Worm (Caenorhabditis elegans) whole organism, L4 larva: ENCODE data around the gene tsen-34.
A peak's percentile ranks its signal among the peaks of the same experiment; 100 is the strongest.
"Not testable (repeated sequence)": the region's sequence is repeated elsewhere in the genome, so short reads cannot be mapped to it uniquely, and the experiment has no call there.

Source experiments
- D1046.2 ChIP-seq: fragments of 200-800 bp; sonication (Bioruptor generic); IDR thresholded peaks from 2 replicates; pipeline ENCODE4 v1.3.6; 2022; ENCODE audit warnings: missing genetic modification characterization, missing compliant biosample characterization
- F10B5.3 ChIP-seq: sonication (generic microtip); optimal IDR thresholded peaks from 2 replicates; lab custom pipeline; 2016; ENCODE audit warnings: mild to moderate bottlenecking, missing genetic modification characterization, missing compliant biosample characterization
- F44E2.7 ChIP-seq: fragments of 200-800 bp; sonication (Bioruptor generic); IDR thresholded peaks from 2 replicates; pipeline ENCODE4 v2.1.2; 2022; ENCODE audit warnings: missing genetic modification characterization, missing compliant biosample characterization
- T26A8.4 ChIP-seq: fragments of 200-800 bp; sonication (Bioruptor generic); IDR thresholded peaks from 2 replicates; pipeline ENCODE4 v1.3.6; 2022; ENCODE audit warnings: missing genetic modification characterization, missing compliant biosample characterization
- ZK337.2 ChIP-seq: fragments of 200-800 bp; sonication (Bioruptor generic); IDR thresholded peaks from 2 replicates; pipeline ENCODE4 v1.3.6; 2022; ENCODE audit warnings: missing genetic modification reagents, missing genetic modification characterization, missing compliant biosample characterization
- ZK546.5 ChIP-seq, 2 experiments: sonication (generic microtip); optimal IDR thresholded peaks; 2 replicates each; lab custom pipeline; 2017; ENCODE audit warnings: missing biosample characterization in 2 of 2, missing genetic modification characterization in 2 of 2
- aha-1 ChIP-seq: fragments of 150-350 bp; peaks from one replicate; lab custom pipeline; 2014; ENCODE audit warnings: missing biosample characterization, missing genetic modification characterization
- arid-1 ChIP-seq: fragments of 200-800 bp; sonication (Bioruptor generic); conservative IDR thresholded peaks from 2 replicates; pipeline ENCODE4 v1.3.6; 2022; ENCODE audit warnings: missing genetic modification reagents, missing genetic modification characterization, missing compliant biosample characterization
- attf-4 ChIP-seq: sonication (generic microtip); optimal IDR thresholded peaks from 3 replicates; lab custom pipeline; 2017; ENCODE audit warnings: missing biosample characterization, missing genetic modification characterization
- ceh-44 ChIP-seq: fragments of 200-800 bp; sonication (Bioruptor generic); IDR thresholded peaks from 2 replicates; pipeline ENCODE4 v1.3.6; 2022; ENCODE audit warnings: missing genetic modification reagents, missing genetic modification characterization, missing compliant biosample characterization
- ces-1 ChIP-seq: fragments of 150-350 bp; sonication (generic microtip); optimal IDR thresholded peaks from 4 replicates; lab custom pipeline; 2014; ENCODE audit warnings: missing biosample characterization, missing genetic modification reagents, missing genetic modification characterization
- ctbp-1 ChIP-seq: fragments of 200-800 bp; sonication (Bioruptor generic); IDR thresholded peaks from 2 replicates; pipeline ENCODE4 v1.3.6; 2022; ENCODE audit warnings: missing genetic modification reagents, missing genetic modification characterization, missing compliant biosample characterization
- dmd-8 ChIP-seq: fragments of 200-800 bp; sonication (Bioruptor generic); IDR thresholded peaks from 2 replicates; pipeline ENCODE4 v1.3.6; 2022; ENCODE audit warnings: missing genetic modification characterization, missing compliant biosample characterization
- dmd-9 ChIP-seq: fragments of 200-800 bp; sonication (Bioruptor generic); IDR thresholded peaks from 2 replicates; pipeline ENCODE4 v1.3.6; 2022; ENCODE audit warnings: missing genetic modification reagents, missing genetic modification characterization, missing compliant biosample characterization
- duxl-1 ChIP-seq: sonication (generic microtip); optimal IDR thresholded peaks from 2 replicates; lab custom pipeline; 2016; ENCODE audit warnings: mild to moderate bottlenecking, missing genetic modification characterization, moderate library complexity, missing compliant biosample characterization; ENCODE audit not compliant: poor library complexity
- fos-1 ChIP-seq: fragments of 150-350 bp; optimal IDR thresholded peaks from 2 replicates; lab custom pipeline; 2014; ENCODE audit warnings: missing biosample characterization, missing genetic modification characterization
- gei-8 ChIP-seq: fragments of 200-800 bp; sonication (Bioruptor generic); optimal IDR thresholded peaks from 2 replicates; lab custom pipeline; 2018; ENCODE audit warnings: mild to moderate bottlenecking, missing genetic modification characterization, missing compliant biosample characterization
- hlh-11 ChIP-seq: fragments of 200-800 bp; sonication (Bioruptor generic); optimal IDR thresholded peaks from 2 replicates; lab custom pipeline; 2018; ENCODE audit warnings: mild to moderate bottlenecking, missing genetic modification characterization, missing compliant biosample characterization
- lim-7 ChIP-seq: fragments of 200-800 bp; sonication (Bioruptor generic); IDR thresholded peaks from 2 replicates; pipeline ENCODE4 v1.3.6; 2022; ENCODE audit warnings: missing genetic modification characterization, missing compliant biosample characterization
- lin-15B ChIP-seq: fragments of 150-350 bp; sonication (generic microtip); optimal IDR thresholded peaks from 3 replicates; lab custom pipeline; 2014; ENCODE audit warnings: missing biosample characterization, missing genetic modification characterization
- lsy-2 ChIP-seq, 2 experiments: fragments of 150-350 bp in 1 of 2; sonication (generic microtip) in 1 of 2; optimal IDR thresholded peaks; 2 replicates each; lab custom pipeline; 2014 to 2017; ENCODE audit warnings: missing biosample characterization in 2 of 2, missing genetic modification characterization in 2 of 2
- mdl-1 ChIP-seq, 2 experiments: fragments of 150-350 bp in 1 of 2; sonication (generic microtip) in 1 of 2; optimal IDR thresholded peaks; 2 replicates each; lab custom pipeline; 2014 to 2017; ENCODE audit warnings: missing biosample characterization in 2 of 2, missing genetic modification characterization in 2 of 2
- mes-2 ChIP-seq: sonication (generic microtip); optimal IDR thresholded peaks from 2 replicates; lab custom pipeline; 2016; ENCODE audit warnings: missing genotype, mild to moderate bottlenecking, missing genetic modification characterization, missing compliant biosample characterization; ENCODE audit not compliant: poor library complexity, severe bottlenecking
- mxl-2 ChIP-seq: fragments of 200-800 bp; sonication (Bioruptor generic); conservative IDR thresholded peaks from 2 replicates; pipeline ENCODE4 v1.3.6; 2022; ENCODE audit warnings: missing genetic modification reagents, missing genetic modification characterization, missing compliant biosample characterization
- nhr-102 ChIP-seq: sonication (generic microtip); optimal IDR thresholded peaks from 2 replicates; lab custom pipeline; 2016; ENCODE audit warnings: mild to moderate bottlenecking, missing genetic modification characterization, moderate library complexity, missing compliant biosample characterization
- nhr-11 ChIP-seq: fragments of 150-350 bp; optimal IDR thresholded peaks from 2 replicates; lab custom pipeline; 2014; ENCODE audit warnings: missing biosample characterization, missing genetic modification characterization
- nhr-42 ChIP-seq: fragments of 200-800 bp; sonication (Bioruptor generic); IDR thresholded peaks from 2 replicates; pipeline ENCODE4 v1.3.6; 2022; ENCODE audit warnings: missing genetic modification characterization, missing compliant biosample characterization
- nhr-6 ChIP-seq: fragments of 150-350 bp; optimal IDR thresholded peaks from 2 replicates; lab custom pipeline; 2014; ENCODE audit warnings: missing biosample characterization, missing genetic modification characterization
- nhr-77 ChIP-seq: fragments of 150-350 bp; optimal IDR thresholded peaks from 2 replicates; lab custom pipeline; 2014; ENCODE audit warnings: missing biosample characterization, missing genetic modification characterization
- pha-4 ChIP-seq, 2 experiments: fragments of 150-350 bp in 1 of 2; fragments of 200-800 bp in 1 of 2; sonication (Bioruptor generic) in 1 of 2; IDR thresholded peaks in 1 of 2; optimal IDR thresholded peaks in 1 of 2; 2 replicates each; pipeline versions ENCODE4 v1.3.6 to Lab custom; 2014 to 2022; ENCODE audit warnings: missing genetic modification characterization in 2 of 2, missing genetic modification reagents in 2 of 2, missing biosample characterization in 1 of 2, missing compliant biosample characterization in 1 of 2
- rbr-2 ChIP-seq: sonication (generic microtip); optimal IDR thresholded peaks from 2 replicates; lab custom pipeline; 2016; ENCODE audit warnings: missing genotype, missing genetic modification characterization, missing compliant biosample characterization
- set-16 ChIP-seq: fragments of 200-800 bp; sonication (Bioruptor generic); IDR thresholded peaks from 2 replicates; pipeline ENCODE4 v1.3.6; 2022; ENCODE audit warnings: missing genetic modification reagents, missing genetic modification characterization, missing compliant biosample characterization
- snpc-1.2 ChIP-seq: fragments of 200-800 bp; sonication (Bioruptor generic); IDR thresholded peaks from 2 replicates; pipeline ENCODE4 v1.3.6; 2022; ENCODE audit warnings: missing genetic modification reagents, missing genetic modification characterization, missing compliant biosample characterization
- spr-3 ChIP-seq: fragments of 200-800 bp; sonication (Bioruptor generic); optimal IDR thresholded peaks from 2 replicates; lab custom pipeline; 2018; ENCODE audit warnings: mild to moderate bottlenecking, missing genetic modification characterization, missing compliant biosample characterization
- unc-39 ChIP-seq: sonication (generic microtip); optimal IDR thresholded peaks from 2 replicates; lab custom pipeline; 2017; ENCODE audit warnings: missing biosample characterization, missing genetic modification characterization
- unc-62 ChIP-seq, 3 experiments: fragments of 150-350 bp in 1 of 3; sonication (generic microtip); optimal IDR thresholded peaks in 2 of 3; peaks in 1 of 3; 1 replicate in 1 of 3; 2 replicates in 2 of 3; lab custom pipeline; 2014 to 2017; ENCODE audit warnings: missing biosample characterization in 3 of 3, missing genetic modification characterization in 3 of 3, missing genetic modification reagents in 3 of 3, missing genotype in 1 of 3
- zfp-2 ChIP-seq: sonication (generic microtip); optimal IDR thresholded peaks from 2 replicates; lab custom pipeline; 2016; ENCODE audit warnings: mild to moderate bottlenecking, missing genetic modification characterization, missing compliant biosample characterization
- ztf-11 ChIP-seq: fragments of 150-350 bp; optimal IDR thresholded peaks from 2 replicates; lab custom pipeline; 2014; ENCODE audit warnings: missing biosample characterization, missing genetic modification characterization
- ztf-7 ChIP-seq: fragments of 150-350 bp; optimal IDR thresholded peaks from 2 replicates; lab custom pipeline; 2014; ENCODE audit warnings: missing biosample characterization, missing genetic modification characterization

tsen-34 gene

ce11 chrIV:4196729-4197128 is 18.5 kb downstream of the tsen-34 start, which contains the start of gene K06B9.6:
Gene K06B9.6, minus strand, starts transcription at chrIV:4196829.
- not testable (repeated sequence) for TF ChIP-seq attf-4; T26A8.4; aha-1 (tag; lab: Kevin White, UChicago)
- TF ChIP-seq, all 104 proteins: peak for 0; not testable (repeated sequence) for 104

- not testable (repeated sequence) for TF ChIP-seq nhr-42 (GFP tag; lab: Robert Waterston, UW); spr-3 (GFP tag; lab: Kevin White, UChicago); ZK337.2 (GFP tag; lab: Robert Waterston, UW)
Measured at ce11 chrIV:4197167-4197566, 18.9 kb downstream of the tsen-34 start, which contains the start of gene cyp-25A6. Gene cyp-25A6, plus strand, starts transcription at chrIV:4197467.

ce11 chrIV:4204275-4204674 is 26.0 kb downstream of the tsen-34 start, which contains the start of gene pax-2:
Gene pax-2, minus strand, starts transcription at chrIV:4204375.
- no peak for TF ChIP-seq gei-8 (GFP tag; lab: Kevin White, UChicago)
- TF ChIP-seq duxl-1, result no peak

DNA sequence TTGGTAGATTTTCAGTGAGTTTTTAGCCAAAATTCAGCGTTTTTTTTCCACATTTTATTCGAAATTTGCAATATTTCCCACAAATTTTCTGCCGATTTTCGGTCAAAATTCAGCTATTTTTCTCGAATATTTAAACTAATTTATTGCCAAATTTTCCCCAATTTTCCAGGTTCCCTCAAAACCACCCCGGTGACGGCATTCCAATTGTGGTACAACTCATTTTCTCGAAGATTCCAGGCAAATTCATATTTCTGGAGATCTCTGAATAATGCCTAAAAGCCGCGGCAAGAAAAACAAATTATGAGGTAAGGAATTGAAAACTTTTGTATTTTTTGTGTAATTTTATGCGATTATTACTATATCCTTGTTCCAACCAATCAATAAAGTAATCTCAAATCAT is 28.8 kb downstream of the tsen-34 start, which contains the start of gene osgn-1:
TSS of gene osgn-1 (plus strand) at position 301 of the 400 bp plus-strand sequence.
- TF ChIP-seq nhr-102 (tag; lab: Kevin White, UChicago) (no peak), dmd-9 (no peak), ceh-44 (GFP tag; lab: Robert Waterston, UW) (no peak), D1046.2 (GFP tag; lab: Robert Waterston, UW) (no peak), duxl-1 (no peak), nhr-77 (tag; lab: Kevin White, UChicago) (no peak), zfp-2 (no peak)

DNA sequence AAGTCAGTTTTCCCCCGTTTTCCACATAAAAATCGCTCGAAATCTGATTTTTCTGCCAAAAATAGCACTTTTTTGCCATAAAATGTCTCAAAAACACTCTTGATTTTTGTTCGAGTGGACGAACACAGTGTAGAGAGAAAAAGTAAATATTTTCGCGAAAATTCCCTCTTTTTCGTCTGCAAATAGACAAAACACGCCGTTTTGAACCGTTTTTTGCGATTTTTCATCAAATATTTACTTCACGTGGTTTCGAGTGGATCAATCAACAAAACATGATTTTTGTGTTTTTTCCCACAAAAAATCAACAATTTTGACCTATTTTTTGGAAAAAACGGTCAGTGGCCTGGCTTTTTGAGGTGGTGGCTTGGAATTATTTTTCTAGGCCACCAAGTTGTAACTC is 30.8 kb downstream of the tsen-34 start:
- TF ChIP-seq F10B5.3 (tag; lab: Kevin White, UChicago) (no peak), fos-1 (no peak), F44E2.7 (no peak), arid-1 (no peak), unc-39 (tag; lab: Kevin White, UChicago) (no peak), nhr-6 (tag; lab: Kevin White, UChicago) (no peak)

DNA sequence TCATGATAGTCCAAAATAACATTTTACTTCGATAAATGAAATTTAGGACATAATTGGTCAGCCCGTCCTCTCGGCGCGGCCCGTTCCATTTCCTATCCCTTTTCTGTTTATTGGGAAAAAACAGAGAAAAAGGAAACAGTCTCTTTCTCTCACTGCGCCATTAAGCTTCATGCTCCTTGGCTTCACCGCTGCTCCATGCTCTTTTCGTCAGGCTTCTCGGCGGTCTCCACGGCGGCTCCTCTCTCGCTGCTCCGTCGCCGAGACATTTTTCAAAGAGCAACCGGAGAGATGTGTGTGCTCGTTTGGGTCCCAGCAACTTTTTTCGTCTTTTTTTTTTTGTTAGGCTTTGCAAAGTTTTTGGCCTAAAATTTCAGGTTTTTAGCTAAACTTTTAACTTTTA is 32.6 kb downstream of the tsen-34 start:
- TF ChIP-seq mes-2 (tag; lab: Kevin White, UChicago) (peak; percentile 12), ztf-7 (tag; lab: Kevin White, UChicago) (no peak), gei-8 (GFP tag; lab: Kevin White, UChicago) (no peak), snpc-1.2 (no peak), mdl-1 (tag; optimal IDR thresholded peaks at IDR 0.05; lab: Kevin White, UChicago) (peak; percentile 33 to 67), hlh-11 (tag; lab: Kevin White, UChicago) (peak; percentile 2), dmd-8 (GFP tag; lab: Robert Waterston, UW) (no peak), ZK546.5 (tag; optimal IDR thresholded peaks at IDR 0.05; lab: Kevin White, UChicago) (no peak), set-16 (GFP tag; lab: Robert Waterston, UW) (peak; percentile 74), ztf-11 (tag; lab: Kevin White, UChicago) (no peak), ces-1 (GFP tag; lab: Kevin White, UChicago) (no peak), mxl-2 (no peak), nhr-11 (tag; lab: Kevin White, UChicago) (no peak), lsy-2 (tag; optimal IDR thresholded peaks at IDR 0.05; lab: Kevin White, UChicago) (peak in 1 of 2 experiments; percentile 5), pha-4 (GFP tag; IDR thresholded peaks at IDR 0.05; lab: Robert Waterston, UW) (no peak), pha-4 (tag; optimal IDR thresholded peaks at IDR 0.05; lab: Kevin White, UChicago) (no peak), unc-62 (GFP tag; optimal IDR thresholded peaks at IDR 0.05 in 1 of 2; lab: Kevin White, UChicago) (peak in 1 of 2 experiments; percentile 78), unc-62 (tag; optimal IDR thresholded peaks at IDR 0.05; lab: Kevin White, UChicago) (no peak), lim-7 (GFP tag; lab: Robert Waterston, UW) (no peak), ctbp-1 (GFP tag; lab: Robert Waterston, UW) (0 out of 2 replicates have a peak, but pooled peaks have one; percentile 20), rbr-2 (tag; lab: Kevin White, UChicago) (peak; percentile 44), nhr-77 (tag; lab: Kevin White, UChicago) (no peak), lin-15B (tag; lab: Kevin White, UChicago) (no peak)
